Comparison of ENCODE assay signal across 2 fruit fly cellular contexts in the genomic region with DNA sequence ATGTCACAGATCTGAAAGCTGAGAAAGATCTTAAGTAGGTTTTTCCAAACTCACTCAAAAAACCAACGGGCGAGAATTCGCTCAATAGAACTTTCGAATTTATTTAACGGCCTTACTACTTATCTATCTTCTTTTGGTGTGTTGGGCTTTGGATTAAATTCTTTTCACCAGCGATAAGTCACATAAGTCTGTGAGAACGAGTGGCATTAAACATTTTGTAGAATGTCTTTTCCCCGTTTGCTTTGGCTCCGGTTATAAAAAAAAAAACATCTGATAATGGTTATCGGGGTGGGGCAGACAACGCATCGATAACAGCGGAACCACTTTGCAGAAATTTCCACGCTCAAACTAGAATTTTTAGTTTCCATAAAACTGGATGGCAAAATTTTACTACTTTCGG.
A peak's percentile ranks its signal among the peaks of the same experiment; 100 is the strongest.
TF ChIP-seq lines count a peak whose summit lies in the region.

No protein-coding gene starts in this region.

- no peak for TF ChIP-seq CTCF in whole organism, embryonic (GFP tag; optimal IDR thresholded peaks at IDR 0.05; lab: Kevin White, UChicago)

TF ChIP-seq in whole organism, embryonic, 481 proteins besides CTCF, POLR2A, EP300 and RAD21:
- TF ChIP-seq mirr (GFP tag; optimal IDR thresholded peaks at IDR 0.05; lab: Kevin White, UChicago): peak; percentile 38
- TF ChIP-seq grn (GFP tag; optimal IDR thresholded peaks at IDR 0.05; lab: Kevin White, UChicago): peak; percentile 5
- no peak for TF ChIP-seq CG10366 (GFP tag; IDR thresholded peaks at IDR 0.05; lab: Robert Waterston, UW)
- TF ChIP-seq CG34422 (GFP tag; IDR thresholded peaks at IDR 0.05; lab: Robert Waterston, UW): no peak
- TF ChIP-seq exex (tag; optimal IDR thresholded peaks at IDR 0.05; lab: Kevin White, UChicago): peak; percentile 54
- TF ChIP-seq sd (tag; optimal IDR thresholded peaks at IDR 0.05; lab: Kevin White, UChicago): peak; percentile 55
- peak; percentile 45 for TF ChIP-seq GATAe (GFP tag; conservative IDR thresholded peaks at IDR 0.05; lab: Robert Waterston, UW)
- TF ChIP-seq sqz (GFP tag; optimal IDR thresholded peaks at IDR 0.05; lab: Kevin White, UChicago): peak; percentile 44
- TF ChIP-seq Blimp-1 (GFP tag; optimal IDR thresholded peaks at IDR 0.05; lab: Kevin White, UChicago): peak; percentile 48
- peak; percentile 71; the same call in 1 of the 3 replicates for TF ChIP-seq z (GFP tag; IDR thresholded peaks at IDR 0.05; lab: Robert Waterston, UW)

TF ChIP-seq in whole organism, wandering third instar larva, 38 proteins besides CTCF, POLR2A, EP300 and RAD21:
- no peak for TF ChIP-seq usp (GFP tag; optimal IDR thresholded peaks at IDR 0.05; lab: Kevin White, UChicago)
- peak; percentile 4 for TF ChIP-seq psq (GFP tag; optimal IDR thresholded peaks at IDR 0.05; lab: Kevin White, UChicago)
- TF ChIP-seq CG32264 (GFP tag; optimal IDR thresholded peaks at IDR 0.05; lab: Kevin White, UChicago): no peak
